Fruit fly (Drosophila melanogaster): Measurements from ENCODE around the gene Hyls1.

Gene Hyls1

DNA sequence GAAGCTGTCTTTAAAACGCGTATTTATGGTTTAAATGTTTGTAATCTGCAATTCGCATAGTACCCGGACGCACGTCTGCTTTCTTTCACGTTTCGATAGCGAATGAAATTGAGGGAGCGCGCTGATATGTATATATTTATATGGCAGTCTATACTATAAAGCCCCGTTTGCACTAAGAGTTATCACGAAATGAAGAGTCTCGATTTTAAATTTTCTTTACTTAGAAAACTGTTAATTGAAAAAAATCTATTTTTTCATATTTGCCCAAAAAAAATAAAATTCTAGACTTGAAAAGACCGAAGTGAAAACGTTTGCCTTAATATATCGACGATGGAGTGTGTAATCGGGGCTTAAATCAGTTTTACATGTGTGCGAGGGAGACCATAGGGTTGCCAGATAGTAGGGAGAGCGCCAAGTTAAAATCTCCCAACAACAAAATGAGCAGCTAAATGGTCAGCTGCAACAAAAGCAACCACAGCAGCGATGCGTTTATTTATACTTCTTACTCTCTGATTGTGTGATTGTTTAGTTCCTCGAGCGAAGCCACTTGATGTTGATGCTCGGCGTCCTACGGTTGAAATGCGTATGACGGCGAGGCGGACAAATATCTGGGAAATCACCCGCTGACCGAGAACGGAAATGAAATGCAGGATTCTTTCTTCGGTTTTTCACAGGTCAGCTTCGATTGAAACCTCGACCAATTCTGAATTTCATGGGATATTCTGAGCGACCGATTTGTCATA lies 26.7 kb downstream of the Hyls1 start, which contains the start of gene cact (continued):
- TF ChIP-seq tna (GFP tag; IDR thresholded peaks at IDR 0.05; ENCODE audit: partially characterized antibody) (no peak), lilli (GFP tag; optimal IDR thresholded peaks at IDR 0.05) (peak; percentile 97), CG7786 (GFP tag; optimal IDR thresholded peaks at IDR 0.05) (peak; percentile 95), CG4617 (GFP tag; optimal IDR thresholded peaks at IDR 0.05; ENCODE audit: borderline replicate concordance) (peak; percentile 41), br (optimal IDR thresholded peaks at IDR 0.05) (no peak), CG7556 (GFP tag; optimal IDR thresholded peaks at IDR 0.05) (peak; percentile 91), danr (GFP tag; IDR thresholded peaks at IDR 0.05) (peak; percentile 74), da (GFP tag; optimal IDR thresholded peaks at IDR 0.05) (peak; percentile 81), lov (optimal IDR thresholded peaks at IDR 0.05) (no peak), lov (GFP tag; IDR thresholded peaks at IDR 0.05) (peak; percentile 66; the same call in 2 of the 3 replicates), CG6254 (GFP tag; optimal IDR thresholded peaks at IDR 0.05) (peak; percentile 78), vfl (GFP tag; optimal IDR thresholded peaks at IDR 0.05) (peak; percentile 93), CG17568 (GFP tag; optimal IDR thresholded peaks at IDR 0.05) (peak; percentile 86), CG4404 (GFP tag; IDR thresholded peaks at IDR 0.05) (peak; percentile 80), CG4282 (GFP tag; optimal IDR thresholded peaks at IDR 0.05) (peak; percentile 79), ash1 (GFP tag; optimal IDR thresholded peaks at IDR 0.05) (no peak), jing (GFP tag; optimal IDR thresholded peaks at IDR 0.05) (peak; percentile 75), CG43689 (GFP tag; IDR thresholded peaks at IDR 0.05) (no peak; the same call in none of the 2 replicates), mirr (GFP tag; optimal IDR thresholded peaks at IDR 0.05) (peak; percentile 43), bab2 (GFP tag; optimal IDR thresholded peaks at IDR 0.05) (peak; percentile 94), NFAT (GFP tag; IDR thresholded peaks at IDR 0.05) (peak; percentile 87), CG10431 (GFP tag; optimal IDR thresholded peaks at IDR 0.05) (peak; percentile 61), dysf (GFP tag; IDR thresholded peaks at IDR 0.05) (peak; percentile 91), CG8765 (GFP tag; IDR thresholded peaks at IDR 0.05) (peak; percentile 83), CG1647 (GFP tag; optimal IDR thresholded peaks at IDR 0.05) (peak; percentile 90), CG6272 (GFP tag; IDR thresholded peaks at IDR 0.05) (peak; percentile 88), Usf (GFP tag; optimal IDR thresholded peaks at IDR 0.05) (peak; percentile 80), CG11247 (GFP tag; IDR thresholded peaks at IDR 0.05) (peak; percentile 85), CG12391 (tag; optimal IDR thresholded peaks at IDR 0.05) (peak; percentile 97), CG11085 (GFP tag; IDR thresholded peaks at IDR 0.05) (peak; percentile 71), pfk (GFP tag; optimal IDR thresholded peaks at IDR 0.05) (peak; percentile 39), Dip3 (GFP tag; optimal IDR thresholded peaks at IDR 0.05) (peak; percentile 94), CG12744 (GFP tag; optimal IDR thresholded peaks at IDR 0.05) (peak; percentile 93), trem (tag; optimal IDR thresholded peaks at IDR 0.05) (peak; percentile 94), ERR (GFP tag; optimal IDR thresholded peaks at IDR 0.05) (peak; percentile 90), CG14965 (GFP tag; optimal IDR thresholded peaks at IDR 0.05; ENCODE audit: borderline replicate concordance) (peak; percentile 44), CG3065 (GFP tag; optimal IDR thresholded peaks at IDR 0.05) (peak; percentile 83), psq (GFP tag; optimal IDR thresholded peaks at IDR 0.05) (peak; percentile 72), CG17361 (GFP tag; IDR thresholded peaks at IDR 0.05) (peak; percentile 93), fd102C (GFP tag; optimal IDR thresholded peaks at IDR 0.05) (peak; percentile 49), CG8478 (optimal IDR thresholded peaks at IDR 0.05) (no peak), Aef1 (GFP tag; IDR thresholded peaks at IDR 0.05) (peak; percentile 95), Dad (GFP tag; optimal IDR thresholded peaks at IDR 0.05) (peak; percentile 91), Ada2b (GFP tag; IDR thresholded peaks at IDR 0.05) (peak; percentile 87), CG10267 (tag; optimal IDR thresholded peaks at IDR 0.05) (peak; percentile 90), CG16815 (GFP tag; optimal IDR thresholded peaks at IDR 0.05) (peak; percentile 88), MTF-1 (GFP tag; optimal IDR thresholded peaks at IDR 0.05; ENCODE audit: borderline replicate concordance) (peak; percentile 40), kah (GFP tag; optimal IDR thresholded peaks at IDR 0.05) (peak; percentile 53), CG16863 (GFP tag; optimal IDR thresholded peaks at IDR 0.05) (peak; percentile 89), Nf-YB (GFP tag; optimal IDR thresholded peaks at IDR 0.05) (peak; percentile 82), ac (GFP tag; optimal IDR thresholded peaks at IDR 0.05) (peak; percentile 72)
